Worm (Caenorhabditis elegans) whole organism, young adult: ENCODE data around the gene cul-3.

Experiments
- B0261.1 ChIP-seq: sonication (generic microtip); optimal IDR thresholded peaks from 2 replicates; lab custom pipeline; 2016; ENCODE audit warnings: mild to moderate bottlenecking, missing genetic modification characterization, moderate library complexity, missing compliant biosample characterization
- C06A6.2 ChIP-seq: fragments of 200-800 bp; sonication (Bioruptor generic); conservative IDR thresholded peaks from 2 replicates; pipeline ENCODE4 v1.3.6; 2022; ENCODE audit warnings: missing genetic modification characterization, missing compliant biosample characterization
- F10E7.11 ChIP-seq: sonication (generic microtip); optimal IDR thresholded peaks from 2 replicates; lab custom pipeline; 2017; ENCODE audit warnings: mild to moderate bottlenecking, missing genetic modification characterization, moderate library complexity, missing compliant biosample characterization
- F33H1.4 ChIP-seq: fragments of 200-800 bp; sonication (Bioruptor generic); IDR thresholded peaks from 2 replicates; pipeline ENCODE4 v1.3.6; 2022; ENCODE audit warnings: missing genetic modification reagents, missing genetic modification characterization, missing compliant biosample characterization
- F39B2.1 ChIP-seq: fragments of 200-800 bp; sonication (Bioruptor generic); IDR thresholded peaks from 2 replicates; pipeline ENCODE4 v1.3.6; 2022; ENCODE audit warnings: missing genetic modification reagents, missing genetic modification characterization, missing compliant biosample characterization
- F57A8.1 ChIP-seq: fragments of 200-800 bp; sonication (Bioruptor generic); optimal IDR thresholded peaks from 2 replicates; lab custom pipeline; 2018; ENCODE audit warnings: mild to moderate bottlenecking, missing genetic modification characterization, moderate library complexity, missing compliant biosample characterization
- K11D2.4 ChIP-seq: fragments of 200-800 bp; sonication (Bioruptor generic); IDR thresholded peaks from 2 replicates; pipeline ENCODE4 v1.3.6; 2022; ENCODE audit warnings: missing genetic modification reagents, missing genetic modification characterization, missing compliant biosample characterization
- T26A5.8 ChIP-seq: sonication (generic microtip); optimal IDR thresholded peaks from 2 replicates; lab custom pipeline; 2016; ENCODE audit warnings: missing genetic modification characterization, missing compliant biosample characterization
- akir-1 ChIP-seq: fragments of 200-800 bp; sonication (Bioruptor generic); optimal IDR thresholded peaks from 2 replicates; lab custom pipeline; 2018; ENCODE audit warnings: mild to moderate bottlenecking, missing genetic modification characterization, moderate library complexity, missing compliant biosample characterization
- aptf-2 ChIP-seq: fragments of 200-800 bp; sonication (Bioruptor generic); conservative IDR thresholded peaks from 2 replicates; pipeline ENCODE4 v1.3.6; 2022; ENCODE audit warnings: missing genetic modification reagents, missing genetic modification characterization, missing compliant biosample characterization
- atf-7 ChIP-seq: sonication (generic microtip); optimal IDR thresholded peaks from 2 replicates; lab custom pipeline; 2017; ENCODE audit warnings: mild to moderate bottlenecking, missing genetic modification characterization, missing compliant biosample characterization
- athp-1 ChIP-seq: sonication (generic microtip); optimal IDR thresholded peaks from 2 replicates; lab custom pipeline; 2017; ENCODE audit warnings: mild to moderate bottlenecking, missing genetic modification characterization, missing compliant biosample characterization
- attf-3 ChIP-seq: fragments of 200-800 bp; sonication (Bioruptor generic); conservative IDR thresholded peaks from 2 replicates; pipeline ENCODE4 v1.3.6; 2022; ENCODE audit warnings: missing genetic modification reagents, missing genetic modification characterization, missing compliant biosample characterization
- cebp-2 ChIP-seq: fragments of 200-800 bp; sonication (Bioruptor generic); IDR thresholded peaks from 2 replicates; pipeline ENCODE4 v1.3.6; 2022; ENCODE audit warnings: missing genetic modification characterization, missing compliant biosample characterization
- ceh-100 ChIP-seq: fragments of 200-800 bp; sonication (Bioruptor generic); IDR thresholded peaks from 2 replicates; pipeline ENCODE4 v1.3.6; 2022; ENCODE audit warnings: missing genetic modification reagents, missing genetic modification characterization, missing compliant biosample characterization
- egl-18 ChIP-seq: fragments of 200-800 bp; sonication (Bioruptor generic); IDR thresholded peaks from 2 replicates; pipeline ENCODE4 v1.3.6; 2022; ENCODE audit warnings: missing genetic modification reagents, missing genetic modification characterization, missing compliant biosample characterization
- egl-44 ChIP-seq: fragments of 200-800 bp; sonication (Bioruptor generic); IDR thresholded peaks from 2 replicates; pipeline ENCODE4 v1.3.6; 2022; ENCODE audit warnings: missing genetic modification reagents, missing genetic modification characterization, missing compliant biosample characterization
- gei-17 ChIP-seq: fragments of 200-800 bp; sonication (Bioruptor generic); optimal IDR thresholded peaks from 2 replicates; lab custom pipeline; 2018; ENCODE audit warnings: mild to moderate bottlenecking, missing genetic modification characterization, missing compliant biosample characterization
- hmg-1.2 ChIP-seq: fragments of 200-800 bp; sonication (Bioruptor generic); IDR thresholded peaks from 2 replicates; pipeline ENCODE4 v1.3.6; 2022; ENCODE audit warnings: missing genetic modification reagents, missing genetic modification characterization, missing compliant biosample characterization
- hmg-20 ChIP-seq: fragments of 200-800 bp; sonication (Bioruptor generic); IDR thresholded peaks from 2 replicates; pipeline ENCODE4 v1.3.6; 2022; ENCODE audit warnings: missing genetic modification reagents, missing genetic modification characterization, missing compliant biosample characterization
- madf-10 ChIP-seq: sonication (generic microtip); optimal IDR thresholded peaks from 2 replicates; lab custom pipeline; 2016; ENCODE audit warnings: mild to moderate bottlenecking, missing genetic modification characterization, missing compliant biosample characterization
- madf-8 ChIP-seq: fragments of 200-800 bp; sonication (Bioruptor generic); conservative IDR thresholded peaks from 2 replicates; pipeline ENCODE4 v1.3.6; 2022; ENCODE audit warnings: missing genetic modification reagents, missing genetic modification characterization, missing compliant biosample characterization
- nfyb-1 ChIP-seq: fragments of 200-800 bp; sonication (Bioruptor generic); IDR thresholded peaks from 2 replicates; pipeline ENCODE4 v1.3.6; 2022; ENCODE audit warnings: missing genetic modification reagents, missing genetic modification characterization, missing compliant biosample characterization
- nhr-120 ChIP-seq: fragments of 200-800 bp; sonication (Bioruptor generic); IDR thresholded peaks from 2 replicates; pipeline ENCODE4 v1.3.6; 2022; ENCODE audit warnings: missing genetic modification characterization, missing compliant biosample characterization
- nhr-80 ChIP-seq: sonication (generic microtip); optimal IDR thresholded peaks from 2 replicates; lab custom pipeline; 2016; ENCODE audit warnings: missing genetic modification characterization, missing compliant biosample characterization
- pbrm-1 ChIP-seq: fragments of 200-800 bp; sonication (Bioruptor generic); IDR thresholded peaks from 2 replicates; pipeline ENCODE4 v1.3.6; 2022; ENCODE audit warnings: missing genetic modification reagents, missing genetic modification characterization, missing compliant biosample characterization
- rcor-1 ChIP-seq: fragments of 200-800 bp; sonication (Bioruptor generic); IDR thresholded peaks from 2 replicates; pipeline ENCODE4 v1.3.6; 2022; ENCODE audit warnings: missing genetic modification reagents, missing genetic modification characterization, missing compliant biosample characterization
- rec-8 ChIP-seq, 2 experiments: sonication (generic microtip); optimal IDR thresholded peaks; 2 replicates each; lab custom pipeline; 2016; ENCODE audit warnings: mild to moderate bottlenecking in 2 of 2, missing genetic modification characterization in 2 of 2, missing genetic modification reagents in 2 of 2, missing genotype in 2 of 2, missing biosample characterization in 1 of 2, missing compliant biosample characterization in 1 of 2, moderate library complexity in 1 of 2
- repo-1 ChIP-seq: sonication (generic microtip); optimal IDR thresholded peaks from 2 replicates; lab custom pipeline; 2017; ENCODE audit warnings: mild to moderate bottlenecking, missing genetic modification characterization, missing compliant biosample characterization
- sea-2 ChIP-seq: fragments of 200-800 bp; sonication (Bioruptor generic); IDR thresholded peaks from 2 replicates; pipeline ENCODE4 v1.3.6; 2022; ENCODE audit warnings: missing genetic modification characterization, missing compliant biosample characterization
- snpc-1.3 ChIP-seq: sonication (generic microtip); optimal IDR thresholded peaks from 2 replicates; lab custom pipeline; 2017; ENCODE audit warnings: missing genetic modification characterization, mild to moderate bottlenecking, missing compliant biosample characterization, antibody characterized with exemption, moderate library complexity, missing genotype, missing genetic modification reagents; ENCODE audit not compliant: insufficient read depth
- unc-130 ChIP-seq: sonication (generic microtip); optimal IDR thresholded peaks from 2 replicates; lab custom pipeline; 2016; ENCODE audit warnings: missing genetic modification reagents, missing genetic modification characterization, missing compliant biosample characterization
- unc-62 ChIP-seq: fragments of 150-350 bp; optimal IDR thresholded peaks from 2 replicates; lab custom pipeline; 2014; ENCODE audit warnings: missing biosample characterization, missing genetic modification reagents, missing genetic modification characterization
- xnd-1 ChIP-seq: sonication (generic microtip); optimal IDR thresholded peaks from 2 replicates; lab custom pipeline; 2016; ENCODE audit warnings: missing genotype, missing genetic modification reagents, missing genetic modification characterization, missing compliant biosample characterization
- ztf-22 ChIP-seq: fragments of 200-800 bp; sonication (Bioruptor generic); optimal IDR thresholded peaks from 2 replicates; lab custom pipeline; 2018; ENCODE audit warnings: mild to moderate bottlenecking, missing genetic modification characterization, moderate library complexity, missing compliant biosample characterization

Gene cul-3

DNA sequence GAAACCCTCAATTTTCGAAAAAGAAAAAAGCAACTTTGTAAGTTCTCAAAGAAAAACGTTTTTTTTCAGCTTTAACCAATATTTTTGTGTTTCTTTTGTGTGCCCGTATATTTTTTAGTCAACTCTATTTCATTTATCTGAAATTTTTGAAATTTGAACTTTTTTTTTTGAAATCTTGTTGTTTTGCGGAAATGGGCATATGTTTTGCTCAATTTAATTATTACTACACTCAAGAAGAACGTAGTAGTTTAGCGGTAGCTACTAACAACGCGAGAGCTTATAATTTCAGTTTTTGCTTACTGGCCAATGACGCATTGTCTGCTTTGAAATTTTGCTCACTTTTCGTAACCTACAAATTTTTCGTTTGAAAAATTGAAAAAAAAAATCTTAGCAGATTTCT, 32.4 kb upstream of the cul-3 start, which contains the start of gene srh-82:
srh-82 (plus strand) TSS at position 301 of the 400 bp plus-strand sequence.
- TF ChIP-seq rec-8 (tag; optimal IDR thresholded peaks at IDR 0.05; lab: Kevin White, UChicago) = no peak
- no peak for TF ChIP-seq F39B2.1 (GFP tag; lab: Robert Waterston, UW)
- TF ChIP-seq egl-44 (GFP tag; lab: Robert Waterston, UW) = no peak
- no peak for TF ChIP-seq ztf-22 (GFP tag; lab: Kevin White, UChicago)
- TF ChIP-seq madf-10 (tag; lab: Kevin White, UChicago) = no peak
- no peak for TF ChIP-seq pbrm-1 (GFP tag; lab: Robert Waterston, UW)
- no peak for TF ChIP-seq hmg-1.2 (GFP tag; lab: Robert Waterston, UW)
- no peak for TF ChIP-seq attf-3 (GFP tag; lab: Robert Waterston, UW)
- TF ChIP-seq C06A6.2 (GFP tag; lab: Robert Waterston, UW) = no peak
- no peak for TF ChIP-seq K11D2.4

- TF ChIP-seq snpc-1.3 (tag; lab: Kevin White, UChicago) (no peak), sea-2 (no peak), rcor-1 (GFP tag; lab: Robert Waterston, UW) (no peak), F57A8.1 (GFP tag; lab: Kevin White, UChicago) (no peak), cebp-2 (no peak), nfyb-1 (GFP tag; lab: Robert Waterston, UW) (no peak)
- TF ChIP-seq, all 124 proteins: peak for 0
Measured at ce11 chrV:145694-146093, 31.5 kb upstream of the cul-3 start.

DNA sequence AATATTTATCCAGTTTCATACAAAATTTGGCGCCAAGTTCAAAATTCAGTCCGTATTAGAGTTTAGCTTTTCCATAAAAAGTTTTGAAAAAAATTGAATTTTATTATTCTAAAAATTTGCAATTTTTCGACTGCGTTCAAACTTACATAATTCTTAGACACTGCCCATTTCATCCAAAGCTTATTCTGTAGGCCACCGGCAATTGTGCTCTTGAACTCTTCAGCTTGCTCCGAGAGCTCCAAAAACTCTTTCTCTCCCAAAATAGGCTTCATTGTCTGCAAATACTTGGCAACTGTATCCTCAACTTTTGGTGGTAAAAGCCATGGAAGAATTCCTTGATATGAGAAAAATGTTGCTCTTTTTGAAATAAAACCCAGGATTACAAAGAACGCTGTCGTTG, 27.2 kb upstream of the cul-3 start:
- no peak for TF ChIP-seq nhr-80 (tag; lab: Kevin White, UChicago)
- TF ChIP-seq ztf-22 (GFP tag; lab: Kevin White, UChicago) = no peak
- no peak for TF ChIP-seq repo-1 (tag; lab: Kevin White, UChicago)
- TF ChIP-seq T26A5.8 (tag; lab: Kevin White, UChicago) = no peak
- no peak for TF ChIP-seq nhr-120 (GFP tag; lab: Robert Waterston, UW)
- no peak for TF ChIP-seq unc-130
- no peak for TF ChIP-seq hmg-20 (GFP tag; lab: Robert Waterston, UW)
- TF ChIP-seq egl-18 = no peak
- TF ChIP-seq hmg-1.2 (GFP tag; lab: Robert Waterston, UW) = no peak
- TF ChIP-seq aptf-2 (GFP tag; lab: Robert Waterston, UW) = no peak
- TF ChIP-seq atf-7 (tag; lab: Kevin White, UChicago) = no peak
- no peak for TF ChIP-seq athp-1
- no peak for TF ChIP-seq akir-1 (GFP tag; lab: Kevin White, UChicago)
- no peak for TF ChIP-seq unc-62 (GFP tag; lab: Kevin White, UChicago)
- TF ChIP-seq xnd-1 (tag; lab: Kevin White, UChicago) = no peak
- TF ChIP-seq madf-8 (GFP tag; lab: Robert Waterston, UW) = no peak
- TF ChIP-seq snpc-1.3 (tag; lab: Kevin White, UChicago) = no peak
- no peak for TF ChIP-seq F10E7.11 (tag; lab: Kevin White, UChicago)
- TF ChIP-seq, all 124 proteins: peak for 0

ce11 chrV:151310-151709, 25.9 kb upstream of the cul-3 start, which contains the start of gene W03F9.4:
Gene W03F9.4 (minus strand): TSS chrV:151388.
- TF ChIP-seq F33H1.4 (GFP tag; lab: Robert Waterston, UW) (no peak), gei-17 (GFP tag; lab: Kevin White, UChicago) (no peak), B0261.1 (tag; lab: Kevin White, UChicago) (no peak), ceh-100 (GFP tag; lab: Robert Waterston, UW) (no peak), nhr-80 (tag; lab: Kevin White, UChicago) (peak; percentile 73)
